Worm (Caenorhabditis elegans) whole organism, L4/young adult: Measurements from ENCODE around the gene F29G6.1.
A peak's percentile ranks its signal among the peaks of the same experiment; 100 is the strongest.

Experiments used
- W03F9.2 ChIP-seq: fragments of 150-350 bp; optimal IDR thresholded peaks from 2 replicates; lab custom pipeline; 2014; ENCODE audit warnings: missing biosample characterization, missing genetic modification characterization
- dao-5 ChIP-seq: sonication (generic microtip); optimal IDR thresholded peaks from 2 replicates; lab custom pipeline; 2016; ENCODE audit warnings: missing genotype, missing genetic modification characterization, moderate library complexity, missing compliant biosample characterization
- him-1 ChIP-seq: sonication (generic microtip); optimal IDR thresholded peaks from 2 replicates; lab custom pipeline; 2016; ENCODE audit warnings: missing genotype, missing genetic modification reagents, missing genetic modification characterization, missing compliant biosample characterization

F29G6.1 gene

DNA sequence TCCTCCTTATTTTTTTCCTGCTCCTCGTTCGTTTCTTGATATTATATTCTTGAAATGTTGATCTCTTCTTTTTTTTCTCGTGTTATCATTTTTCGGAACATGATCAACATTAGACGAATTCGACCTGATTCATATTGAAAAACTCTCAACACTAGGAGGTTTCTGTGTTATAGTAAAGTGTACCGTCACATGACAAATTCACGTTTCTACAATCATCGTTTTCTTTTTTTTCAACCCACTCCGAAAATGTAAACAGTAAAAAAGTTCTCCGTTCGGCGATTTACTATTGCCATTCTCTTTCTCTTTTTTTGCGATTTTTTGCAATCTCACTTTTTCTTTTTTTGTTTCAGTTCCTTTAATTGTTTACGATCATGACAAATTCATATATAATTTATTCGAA is 30.7 kb upstream of the F29G6.1 start:
- TF ChIP-seq him-1 (tag; lab: Kevin White, UChicago), result no peak
- TF ChIP-seq dao-5 (tag; lab: Kevin White, UChicago), result no peak
- no peak for TF ChIP-seq W03F9.2 (tag; lab: Kevin White, UChicago)

ce11 chrX:11471893-11472292 is 30.2 kb upstream of the F29G6.1 start:
- TF ChIP-seq W03F9.2 (tag; lab: Kevin White, UChicago) (no peak), dao-5 (tag; lab: Kevin White, UChicago) (no peak), him-1 (tag; lab: Kevin White, UChicago) (peak; percentile 66)

- TF ChIP-seq him-1 (tag; lab: Kevin White, UChicago) (no peak), dao-5 (tag; lab: Kevin White, UChicago) (no peak), W03F9.2 (tag; lab: Kevin White, UChicago) (no peak)
These were observed 29.7 kb upstream of the F29G6.1 start for ce11 chrX:11472407-11472806.

ce11 chrX:11472953-11473671 is 29.0 kb upstream of the F29G6.1 start:
- peak; percentile 14 for TF ChIP-seq W03F9.2 (tag; lab: Kevin White, UChicago)
- peak; percentile 19 for TF ChIP-seq dao-5 (tag; lab: Kevin White, UChicago)
- TF ChIP-seq him-1 (tag; lab: Kevin White, UChicago), result peak; percentile 93

DNA sequence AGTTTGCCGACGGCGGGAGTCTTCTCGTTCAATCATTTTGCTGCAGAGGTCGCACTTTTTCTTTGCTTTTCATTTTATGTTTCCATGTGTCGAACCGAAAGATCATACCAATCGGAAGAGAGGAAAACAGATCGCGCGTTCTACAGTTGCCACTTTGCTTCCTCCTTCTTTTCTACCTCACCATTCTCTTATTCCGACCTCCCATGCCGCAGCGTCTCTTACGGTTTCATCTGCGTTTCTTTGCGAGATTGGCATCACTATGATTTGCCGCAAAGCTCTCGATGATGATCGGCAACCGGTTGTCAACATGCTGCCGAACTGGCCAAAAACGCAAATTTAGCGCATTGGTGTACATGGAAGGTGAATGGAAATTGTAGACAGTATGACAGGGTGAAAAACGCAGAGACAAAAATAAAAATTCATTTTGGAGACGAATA is 27.9 kb upstream of the F29G6.1 start:
- TF ChIP-seq him-1 (tag; lab: Kevin White, UChicago) (no peak), W03F9.2 (tag; lab: Kevin White, UChicago) (no peak), dao-5 (tag; lab: Kevin White, UChicago) (no peak)

ce11 chrX:11474605-11475385 is 27.3 kb upstream of the F29G6.1 start:
- TF ChIP-seq him-1 (tag; lab: Kevin White, UChicago) (no peak), dao-5 (tag; lab: Kevin White, UChicago) (no peak), W03F9.2 (tag; lab: Kevin White, UChicago) (no peak)

- TF ChIP-seq him-1 (tag; lab: Kevin White, UChicago), result no peak
- TF ChIP-seq W03F9.2 (tag; lab: Kevin White, UChicago), result no peak
- no peak for TF ChIP-seq dao-5 (tag; lab: Kevin White, UChicago)
These were observed 26.3 kb upstream of the F29G6.1 start for ce11 chrX:11475780-11476179.

ce11 chrX:11477748-11478147 is 24.3 kb upstream of the F29G6.1 start:
- TF ChIP-seq dao-5 (tag; lab: Kevin White, UChicago) (no peak), him-1 (tag; lab: Kevin White, UChicago) (no peak), W03F9.2 (tag; lab: Kevin White, UChicago) (no peak)

DNA sequence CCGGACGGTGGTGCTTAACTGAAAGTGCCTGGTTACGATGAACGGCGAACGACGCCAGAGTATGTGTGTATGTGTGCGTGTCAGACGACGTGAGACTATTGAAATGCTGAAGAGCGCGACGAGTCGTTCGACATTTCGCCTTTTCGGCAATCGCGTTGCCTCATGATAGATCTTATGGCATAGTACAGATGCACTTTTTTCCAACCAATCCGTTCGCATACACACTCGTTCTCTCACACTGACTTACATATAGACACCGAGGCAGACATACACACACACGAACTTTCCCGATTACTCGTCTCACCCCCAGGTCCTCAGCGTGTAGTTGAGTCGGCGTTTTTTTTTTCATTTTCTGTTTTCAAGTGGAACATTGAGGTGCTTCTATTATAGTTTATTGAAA is 23.3 kb upstream of the F29G6.1 start:
- TF ChIP-seq W03F9.2 (tag; lab: Kevin White, UChicago) (no peak), dao-5 (tag; lab: Kevin White, UChicago) (no peak), him-1 (tag; lab: Kevin White, UChicago) (no peak)

ce11 chrX:11479321-11479863 is 22.7 kb upstream of the F29G6.1 start:
- TF ChIP-seq W03F9.2 (tag; lab: Kevin White, UChicago) (no peak), him-1 (tag; lab: Kevin White, UChicago) (no peak), dao-5 (tag; lab: Kevin White, UChicago) (no peak)

DNA sequence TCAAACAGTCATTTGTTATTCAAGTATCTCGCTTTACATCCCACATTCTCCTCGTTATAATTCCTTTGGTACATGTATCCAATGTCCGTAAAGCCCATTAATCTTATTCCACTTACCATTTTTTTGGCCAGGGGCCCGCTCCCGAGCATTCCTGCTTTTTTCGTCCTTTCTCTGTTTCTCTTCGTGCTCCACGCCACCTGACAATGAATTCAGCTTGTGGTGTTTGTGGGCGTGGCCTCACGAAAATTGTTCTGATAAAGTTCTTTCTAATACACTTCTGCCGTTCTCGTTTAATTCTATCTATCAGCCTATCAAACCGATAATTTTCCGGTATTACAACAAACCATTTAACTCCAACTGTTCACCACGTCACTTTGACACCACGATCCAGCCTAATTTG is 22.0 kb upstream of the F29G6.1 start:
- TF ChIP-seq him-1 (tag; lab: Kevin White, UChicago) (peak; percentile 52), W03F9.2 (tag; lab: Kevin White, UChicago) (no peak)

DNA sequence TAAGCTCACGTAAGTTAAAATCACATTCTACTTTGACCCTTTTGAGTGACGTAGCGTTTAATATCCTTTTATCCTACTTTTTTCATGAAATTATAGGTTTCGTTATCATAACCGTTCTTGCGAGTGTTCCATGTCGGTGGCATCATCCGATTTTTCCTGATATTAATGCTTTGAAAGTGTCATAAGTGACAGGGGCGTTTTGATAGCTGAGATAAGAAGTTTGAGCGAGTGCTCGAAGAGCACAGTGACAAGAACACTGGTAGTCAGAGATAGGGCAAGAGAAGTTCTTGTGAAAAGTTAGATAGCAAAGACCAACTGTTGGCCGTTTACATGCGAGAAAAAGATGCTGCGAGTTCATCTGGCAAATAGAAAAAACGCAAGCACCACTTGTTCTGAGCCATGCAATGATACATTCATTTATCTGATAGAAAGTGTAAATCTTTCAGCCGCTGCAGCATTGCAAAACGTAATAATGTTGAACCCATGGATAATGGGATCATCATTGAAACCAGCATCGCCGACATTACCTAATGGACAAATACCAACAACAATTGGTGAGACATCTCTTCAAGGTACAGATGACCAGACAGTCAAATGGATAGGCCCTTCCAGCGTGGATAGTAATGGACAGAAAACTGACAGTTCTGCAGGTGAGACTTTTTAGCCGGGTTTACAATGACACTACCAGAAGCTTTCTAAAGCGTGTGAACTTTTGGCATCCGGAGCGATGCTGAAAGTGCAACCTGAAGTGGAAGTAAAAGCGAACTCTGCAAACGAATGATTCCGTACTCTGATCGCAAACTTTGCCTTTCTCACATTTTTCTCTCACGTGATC is 20.9 kb upstream of the F29G6.1 start:
- TF ChIP-seq him-1 (tag; lab: Kevin White, UChicago), result no peak
- TF ChIP-seq W03F9.2 (tag; lab: Kevin White, UChicago), result no peak
- no peak for TF ChIP-seq dao-5 (tag; lab: Kevin White, UChicago)

DNA sequence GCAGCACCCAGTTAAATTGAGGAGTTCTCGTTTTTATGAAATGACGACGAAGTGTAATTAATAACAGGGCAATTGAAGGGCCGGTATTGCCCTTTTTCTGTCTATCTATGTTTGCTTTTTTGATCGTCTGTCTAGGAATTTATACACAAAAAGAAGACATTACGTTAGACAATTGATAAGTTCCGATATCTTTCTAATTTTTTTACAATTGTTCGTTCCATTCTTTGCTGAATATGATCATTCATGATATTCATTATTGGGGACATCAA is 20.3 kb upstream of the F29G6.1 start:
- no peak for TF ChIP-seq him-1 (tag; lab: Kevin White, UChicago)
- no peak for TF ChIP-seq W03F9.2 (tag; lab: Kevin White, UChicago)
- TF ChIP-seq dao-5 (tag; lab: Kevin White, UChicago), result no peak
